Fruit fly (Drosophila melanogaster): Measurements from ENCODE around the gene Srrm1.
A peak's percentile ranks its signal among the peaks of the same experiment; 100 is the strongest.

Srrm1 gene

dm6 chr3L:13022854-13023560 lies 13.6 kb upstream of the Srrm1 start, which contains the start of gene RpS12 (continued):
- TF ChIP-seq amos (GFP tag; IDR thresholded peaks at IDR 0.05; ENCODE audit: partially characterized antibody) (peak; percentile 90), Oaz (GFP tag; IDR thresholded peaks at IDR 0.05) (peak; percentile 72), CG12219 (GFP tag; optimal IDR thresholded peaks at IDR 0.05) (peak; percentile 72), chinmo (GFP tag; IDR thresholded peaks at IDR 0.05; ENCODE audit: partially characterized antibody) (peak; percentile 60; the same call in 1 of the 4 replicates), CG14050 (GFP tag; IDR thresholded peaks at IDR 0.05) (peak; percentile 42), CG12769 (tag; optimal IDR thresholded peaks at IDR 0.05) (peak; percentile 64), stc (GFP tag; IDR thresholded peaks at IDR 0.05) (peak; percentile 42; the same call in 1 of the 2 replicates), sens-2 (GFP tag; IDR thresholded peaks at IDR 0.05) (peak; percentile 75), CG2199 (GFP tag; IDR thresholded peaks at IDR 0.05) (peak; percentile 75; the same call in 2 of the 3 replicates), croc (GFP tag; conservative IDR thresholded peaks at IDR 0.05) (no peak; the same call in 2 of the 3 replicates), CG17359 (tag; optimal IDR thresholded peaks at IDR 0.05) (peak; percentile 68), sens (GFP tag) (peak; percentile 92), eve (GFP tag; optimal IDR thresholded peaks at IDR 0.05) (peak in 1 of 2 experiments; percentile 81), lbe (GFP tag; optimal IDR thresholded peaks at IDR 0.05) (peak; percentile 67), Ravus (GFP tag; IDR thresholded peaks at IDR 0.05) (no peak), Vsx1 (GFP tag; optimal IDR thresholded peaks at IDR 0.05) (peak; percentile 71), knrl (GFP tag; IDR thresholded peaks at IDR 0.05; ENCODE audit: partially characterized antibody) (peak; percentile 80), eyg (GFP tag; optimal IDR thresholded peaks at IDR 0.05) (peak; percentile 71), Chrac-16 (GFP tag; optimal IDR thresholded peaks at IDR 0.05) (peak; percentile 55), trem (tag; optimal IDR thresholded peaks at IDR 0.05) (peak; percentile 63), Dip2 (GFP tag; IDR thresholded peaks at IDR 0.05) (no peak), klu (GFP tag; IDR thresholded peaks at IDR 0.05) (no peak), Drgx (GFP tag; IDR thresholded peaks at IDR 0.05) (no peak; the same call in none of the 2 replicates), CG7786 (GFP tag; optimal IDR thresholded peaks at IDR 0.05) (peak; percentile 72), ewg (GFP tag; optimal IDR thresholded peaks at IDR 0.05) (peak; percentile 57), CG3995 (GFP tag; optimal IDR thresholded peaks at IDR 0.05) (peak; percentile 65), CG3838 (GFP tag; optimal IDR thresholded peaks at IDR 0.05) (peak; percentile 49), CG9876 (GFP tag; optimal IDR thresholded peaks at IDR 0.05) (peak; percentile 88), CG10959 (GFP tag; IDR thresholded peaks at IDR 0.05) (peak; percentile 55; the same call in 1 of the 2 replicates), Med (GFP tag) (peak; percentile 98), bigmax (GFP tag; optimal IDR thresholded peaks at IDR 0.05) (peak; percentile 65), slp2 (GFP tag; optimal IDR thresholded peaks at IDR 0.05) (peak; percentile 71), CG6689 (GFP tag; IDR thresholded peaks at IDR 0.05) (peak; percentile 36; the same call in 1 of the 2 replicates), her (GFP tag; optimal IDR thresholded peaks at IDR 0.05) (peak; percentile 85), pita (GFP tag; optimal IDR thresholded peaks at IDR 0.05) (no peak), E2f1 (GFP tag; IDR thresholded peaks at IDR 0.05) (peak; percentile 47), Dp (GFP tag; optimal IDR thresholded peaks at IDR 0.05) (peak; percentile 6), oc (tag; optimal IDR thresholded peaks at IDR 0.05) (peak; percentile 20), CG18262 (tag; optimal IDR thresholded peaks at IDR 0.05) (peak; percentile 41), CG34376 (GFP tag; optimal IDR thresholded peaks at IDR 0.05) (peak; percentile 88), sr (GFP tag; IDR thresholded peaks at IDR 0.05) (peak; percentile 79), sob (GFP tag; IDR thresholded peaks at IDR 0.05) (peak; percentile 88), Dek (tag; optimal IDR thresholded peaks at IDR 0.05) (peak; percentile 64), CG34224 (GFP tag; IDR thresholded peaks at IDR 0.05; ENCODE audit: partially characterized antibody) (peak; percentile 62), Ets97D (GFP tag; optimal IDR thresholded peaks at IDR 0.05) (peak; percentile 99), CG2889 (GFP tag; IDR thresholded peaks at IDR 0.05) (0 out of 3 replicates have a peak, but pooled peaks have one; percentile 39), CG10366 (GFP tag; IDR thresholded peaks at IDR 0.05) (peak; percentile 78), CG17328 (GFP tag; IDR thresholded peaks at IDR 0.05) (peak; percentile 83), ro (GFP tag; IDR thresholded peaks at IDR 0.05) (no peak), unpg (GFP tag; optimal IDR thresholded peaks at IDR 0.05) (peak; percentile 65)
